Worm (Caenorhabditis elegans) whole organism, L1 larva: Measurements from ENCODE around the gene clec-175.

Source experiments
- C04F5.9 ChIP-seq: sonication (generic microtip); optimal IDR thresholded peaks from 2 replicates; lab custom pipeline; 2016; ENCODE audit warnings: missing genetic modification characterization, missing compliant biosample characterization
- C16A3.4 ChIP-seq: fragments of 150-350 bp; optimal IDR thresholded peaks from 2 replicates; lab custom pipeline; 2014; ENCODE audit warnings: missing biosample characterization, missing genetic modification characterization
- F16B12.6 ChIP-seq: fragments of 150-350 bp; optimal IDR thresholded peaks from 2 replicates; lab custom pipeline; 2014; ENCODE audit warnings: missing biosample characterization, missing genetic modification characterization
- aha-1 ChIP-seq: fragments of 150-350 bp; optimal IDR thresholded peaks from 2 replicates; lab custom pipeline; 2014; ENCODE audit warnings: missing biosample characterization, missing genetic modification characterization
- alr-1 ChIP-seq: fragments of 200-800 bp; sonication (Bioruptor generic); optimal IDR thresholded peaks from 2 replicates; lab custom pipeline; 2018; ENCODE audit warnings: borderline replicate concordance, mild to moderate bottlenecking, missing genetic modification characterization, missing compliant biosample characterization
- aly-2 ChIP-seq: fragments of 150-350 bp; optimal IDR thresholded peaks from 2 replicates; lab custom pipeline; 2014; ENCODE audit warnings: missing biosample characterization, missing genetic modification characterization
- ama-1 ChIP-seq: fragments of 150-350 bp; optimal IDR thresholded peaks from 2 replicates; lab custom pipeline; 2014
- ceh-63 ChIP-seq: fragments of 200-800 bp; sonication (Bioruptor generic); optimal IDR thresholded peaks from 2 replicates; lab custom pipeline; 2018; ENCODE audit warnings: mild to moderate bottlenecking, missing genetic modification characterization, missing compliant biosample characterization
- ceh-90 ChIP-seq: sonication (generic microtip); optimal IDR thresholded peaks from 2 replicates; lab custom pipeline; 2016; ENCODE audit warnings: missing genetic modification characterization, missing compliant biosample characterization
- ces-1 ChIP-seq: fragments of 150-350 bp; optimal IDR thresholded peaks from 2 replicates; lab custom pipeline; 2014; ENCODE audit warnings: missing biosample characterization, missing genetic modification reagents, missing genetic modification characterization
- dsc-1 ChIP-seq: sonication (generic microtip); optimal IDR thresholded peaks from 2 replicates; lab custom pipeline; 2016; ENCODE audit warnings: mild to moderate bottlenecking, missing genetic modification characterization, missing compliant biosample characterization
- egl-13 ChIP-seq: sonication (generic microtip); optimal IDR thresholded peaks from 2 replicates; lab custom pipeline; 2016; ENCODE audit warnings: missing genotype, missing genetic modification reagents, missing genetic modification characterization, missing compliant biosample characterization
- elt-2 ChIP-seq: sonication (generic microtip); optimal IDR thresholded peaks from 2 replicates; lab custom pipeline; 2016; ENCODE audit warnings: missing genetic modification characterization, mild to moderate bottlenecking, inconsistent platforms, missing compliant biosample characterization, missing genetic modification reagents
- ets-5 ChIP-seq: fragments of 200-800 bp; sonication (Bioruptor generic); IDR thresholded peaks from 2 replicates; pipeline ENCODE4 v1.3.6; 2022; ENCODE audit warnings: missing genetic modification characterization, missing compliant biosample characterization
- fkh-4 ChIP-seq: sonication (generic microtip); optimal IDR thresholded peaks from 2 replicates; lab custom pipeline; 2016; ENCODE audit warnings: missing compliant biosample characterization, missing genetic modification characterization, borderline replicate concordance
- fkh-8 ChIP-seq: sonication (generic microtip); optimal IDR thresholded peaks from 2 replicates; lab custom pipeline; 2016; ENCODE audit warnings: mild to moderate bottlenecking, missing genetic modification characterization, missing compliant biosample characterization
- fos-1 ChIP-seq: fragments of 150-350 bp; optimal IDR thresholded peaks from 2 replicates; lab custom pipeline; 2014; ENCODE audit warnings: missing biosample characterization, missing genetic modification characterization
- grh-1 ChIP-seq: fragments of 200-800 bp; sonication (Bioruptor generic); IDR thresholded peaks from 2 replicates; pipeline ENCODE4 v1.3.6; 2022; ENCODE audit warnings: missing genetic modification reagents, missing genetic modification characterization, missing compliant biosample characterization
- hlh-17 ChIP-seq: fragments of 200-800 bp; sonication (Bioruptor generic); optimal IDR thresholded peaks from 2 replicates; lab custom pipeline; 2018; ENCODE audit warnings: missing genetic modification characterization, mild to moderate bottlenecking, missing compliant biosample characterization, moderate library complexity, borderline replicate concordance
- hpl-2 ChIP-seq: fragments of 150-350 bp; optimal IDR thresholded peaks from 2 replicates; lab custom pipeline; 2014; ENCODE audit warnings: missing biosample characterization, missing genetic modification reagents, missing genetic modification characterization
- irx-1 ChIP-seq: sonication (generic microtip); optimal IDR thresholded peaks from 2 replicates; lab custom pipeline; 2016; ENCODE audit warnings: missing genetic modification characterization, missing compliant biosample characterization
- jun-1 ChIP-seq: fragments of 150-350 bp; optimal IDR thresholded peaks from 2 replicates; lab custom pipeline; 2014; ENCODE audit warnings: missing biosample characterization, missing genetic modification reagents, missing genetic modification characterization
- lin-13 ChIP-seq: fragments of 150-350 bp; optimal IDR thresholded peaks from 2 replicates; lab custom pipeline; 2014; ENCODE audit warnings: missing biosample characterization, missing genetic modification reagents, missing genetic modification characterization
- lir-3 ChIP-seq: sonication (generic microtip); optimal IDR thresholded peaks from 2 replicates; lab custom pipeline; 2016; ENCODE audit warnings: mild to moderate bottlenecking, missing genetic modification characterization, moderate library complexity, missing compliant biosample characterization; ENCODE audit not compliant: poor library complexity
- mef-2 ChIP-seq: fragments of 150-350 bp; optimal IDR thresholded peaks from 2 replicates; lab custom pipeline; 2014; ENCODE audit warnings: missing biosample characterization, missing genetic modification characterization
- mep-1 ChIP-seq: fragments of 150-350 bp; optimal IDR thresholded peaks from 2 replicates; lab custom pipeline; 2014; ENCODE audit warnings: missing biosample characterization, missing genetic modification characterization
- nhr-11 ChIP-seq: fragments of 150-350 bp; optimal IDR thresholded peaks from 2 replicates; lab custom pipeline; 2014; ENCODE audit warnings: missing biosample characterization, missing genetic modification characterization
- nhr-12 ChIP-seq: sonication (generic microtip); optimal IDR thresholded peaks from 2 replicates; lab custom pipeline; 2017; ENCODE audit warnings: missing biosample characterization, missing genetic modification characterization
- nhr-19 ChIP-seq: fragments of 200-800 bp; sonication (Bioruptor generic); conservative IDR thresholded peaks from 2 replicates; pipeline ENCODE4 v1.3.6; 2022; ENCODE audit warnings: missing genetic modification characterization, missing compliant biosample characterization
- nhr-237 ChIP-seq: fragments of 150-350 bp; optimal IDR thresholded peaks from 2 replicates; lab custom pipeline; 2014; ENCODE audit warnings: missing biosample characterization, missing genetic modification characterization
- nhr-47 ChIP-seq: sonication (generic microtip); optimal IDR thresholded peaks from 2 replicates; lab custom pipeline; 2016; ENCODE audit warnings: mild to moderate bottlenecking, missing genetic modification characterization, moderate library complexity, missing compliant biosample characterization
- nhr-76 ChIP-seq: sonication (generic microtip); optimal IDR thresholded peaks from 2 replicates; lab custom pipeline; 2017; ENCODE audit warnings: missing biosample characterization, missing genetic modification characterization
- nhr-77 ChIP-seq: fragments of 150-350 bp; optimal IDR thresholded peaks from 2 replicates; lab custom pipeline; 2014; ENCODE audit warnings: missing biosample characterization, missing genetic modification characterization
- nhr-84 ChIP-seq: sonication (generic microtip); optimal IDR thresholded peaks from 2 replicates; lab custom pipeline; 2017; ENCODE audit warnings: missing biosample characterization, missing genetic modification characterization
- nhr-85 ChIP-seq: sonication (generic microtip); peaks from one replicate; lab custom pipeline; 2016; ENCODE audit warnings: missing genetic modification characterization, inconsistent platforms, missing compliant biosample characterization
- nhr-90 ChIP-seq: sonication (generic microtip); optimal IDR thresholded peaks from 2 replicates; lab custom pipeline; 2016; ENCODE audit warnings: mild to moderate bottlenecking, missing genetic modification characterization, missing compliant biosample characterization; ENCODE audit not compliant: poor library complexity
- pag-3 ChIP-seq: sonication (generic microtip); optimal IDR thresholded peaks from 2 replicates; lab custom pipeline; 2017; ENCODE audit warnings: missing genetic modification characterization, mild to moderate bottlenecking, missing compliant biosample characterization, antibody characterized with exemption, borderline replicate concordance; ENCODE audit not compliant: insufficient read depth
- pax-3 ChIP-seq: fragments of 200-800 bp; sonication (Bioruptor generic); optimal IDR thresholded peaks from 2 replicates; lab custom pipeline; 2018; ENCODE audit warnings: mild to moderate bottlenecking, missing genetic modification characterization, moderate library complexity, missing compliant biosample characterization
- rnt-1 ChIP-seq: sonication (generic microtip); optimal IDR thresholded peaks from 2 replicates; lab custom pipeline; 2016; ENCODE audit warnings: mild to moderate bottlenecking, missing genetic modification characterization, moderate library complexity, missing compliant biosample characterization
- sox-4 ChIP-seq: sonication (generic microtip); optimal IDR thresholded peaks from 2 replicates; lab custom pipeline; 2016; ENCODE audit warnings: missing genetic modification characterization, missing compliant biosample characterization
- sptf-1 ChIP-seq: fragments of 150-350 bp; optimal IDR thresholded peaks from 2 replicates; lab custom pipeline; 2014; ENCODE audit warnings: missing biosample characterization, missing genetic modification characterization
- sup-37 ChIP-seq: fragments of 200-800 bp; sonication (Bioruptor generic); optimal IDR thresholded peaks from 2 replicates; lab custom pipeline; 2018; ENCODE audit warnings: mild to moderate bottlenecking, missing genetic modification characterization, missing compliant biosample characterization
- tlp-1 ChIP-seq: fragments of 150-350 bp; optimal IDR thresholded peaks from 2 replicates; lab custom pipeline; 2014; ENCODE audit warnings: missing biosample characterization, missing genetic modification characterization
- unc-62 ChIP-seq: fragments of 150-350 bp; optimal IDR thresholded peaks from 2 replicates; lab custom pipeline; 2014; ENCODE audit warnings: missing biosample characterization, missing genetic modification reagents, missing genetic modification characterization
- unc-98 ChIP-seq: fragments of 200-800 bp; sonication (Bioruptor generic); IDR thresholded peaks from 2 replicates; pipeline ENCODE4 v1.3.6; 2022; ENCODE audit warnings: missing genetic modification characterization, missing compliant biosample characterization
- xbp-1 ChIP-seq: sonication (generic microtip); optimal IDR thresholded peaks from 2 replicates; lab custom pipeline; 2016; ENCODE audit warnings: missing genetic modification characterization, missing compliant biosample characterization
- zag-1 ChIP-seq: fragments of 150-350 bp; optimal IDR thresholded peaks from 2 replicates; lab custom pipeline; 2014; ENCODE audit warnings: missing biosample characterization, missing genetic modification characterization
- zip-4 ChIP-seq: fragments of 200-800 bp; sonication (Bioruptor generic); optimal IDR thresholded peaks from 2 replicates; lab custom pipeline; 2018; ENCODE audit warnings: mild to moderate bottlenecking, missing genetic modification characterization, moderate library complexity, missing compliant biosample characterization
- ztf-11 ChIP-seq, 2 experiments: sonication (generic microtip); optimal IDR thresholded peaks; 2 replicates each; lab custom pipeline; 2016 to 2017; ENCODE audit warnings: missing genetic modification characterization in 2 of 2, missing biosample characterization in 1 of 2, missing compliant biosample characterization in 1 of 2

clec-175 gene

ce11 chrIV:4422029-4422428 is at the start of gene clec-175:
TSS of gene clec-175 (plus strand) at chrIV:4422329.
- TF ChIP-seq nhr-76 (tag; lab: Kevin White, UChicago) (no peak), pax-3 (tag; lab: Kevin White, UChicago) (no peak), unc-62 (GFP tag; lab: Kevin White, UChicago) (no peak), tlp-1 (tag; lab: Kevin White, UChicago) (no peak), mef-2 (tag; lab: Kevin White, UChicago) (no peak), jun-1 (tag; lab: Kevin White, UChicago) (no peak)
- TF ChIP-seq, all 84 proteins: peak for 0

ce11 chrIV:4386351-4386750 is 35.8 kb upstream of the clec-175 start, which contains the start of gene tald-1:
TSS of gene tald-1 (plus strand) at chrIV:4386651.
- TF ChIP-seq xbp-1 (tag; lab: Kevin White, UChicago) = no peak
- TF ChIP-seq elt-2 = peak; percentile 40

DNA sequence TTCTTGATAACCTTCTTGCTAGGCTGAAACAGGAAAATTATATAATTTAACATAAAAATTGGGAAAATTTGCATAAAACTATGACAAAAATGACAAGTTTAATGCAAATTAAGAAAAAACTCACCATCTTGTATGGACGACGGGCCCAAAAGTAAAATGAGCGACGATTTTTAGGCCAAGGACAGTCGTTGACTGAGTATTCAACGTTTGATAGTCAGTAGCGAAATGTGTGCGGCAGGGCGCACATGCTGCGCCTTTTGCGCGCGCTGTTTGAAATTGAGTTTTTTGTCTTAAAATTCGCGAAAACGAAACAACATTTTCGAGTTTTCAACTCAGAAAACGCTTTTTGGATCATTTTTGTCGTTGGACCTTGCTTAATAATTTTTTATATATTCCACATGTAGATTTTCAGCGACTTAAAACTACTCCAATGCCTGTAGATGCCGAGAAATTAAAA is 31.7 kb upstream of the clec-175 start, which contains the start of the genes rpl-7A and set-21:
rpl-7A (minus strand) TSS at position 153 of the 457 bp plus-strand sequence.
set-21 (plus strand) TSS at position 407 of the 457 bp plus-strand sequence.
- TF ChIP-seq lir-3 (tag; lab: Kevin White, UChicago) (peak; percentile 83), fkh-8 (tag; lab: Kevin White, UChicago) (peak; percentile 98), nhr-12 (tag; lab: Kevin White, UChicago) (no peak), nhr-237 (tag; lab: Kevin White, UChicago) (peak; percentile 66), nhr-85 (tag; lab: Kevin White, UChicago) (peak; percentile 98), ceh-90 (tag; lab: Kevin White, UChicago) (peak; percentile 46), grh-1 (peak; percentile 99), nhr-84 (tag; lab: Kevin White, UChicago) (no peak), ces-1 (GFP tag; lab: Kevin White, UChicago) (no peak), lin-13 (GFP tag; lab: Kevin White, UChicago) (peak; percentile 78), C04F5.9 (peak; percentile 90), hlh-17 (GFP tag; lab: Kevin White, UChicago) (no peak), fkh-4 (peak; percentile 61), hpl-2 (GFP tag; lab: Kevin White, UChicago) (peak; percentile 60), nhr-77 (tag; lab: Kevin White, UChicago) (peak; percentile 86), nhr-90 (tag; lab: Kevin White, UChicago) (peak; percentile 96), ets-5 (GFP tag; lab: Robert Waterston, UW) (no peak), zag-1 (tag; lab: Kevin White, UChicago) (no peak), rnt-1 (tag; lab: Kevin White, UChicago) (peak; percentile 97), aha-1 (tag; lab: Kevin White, UChicago) (no peak), sup-37 (GFP tag; lab: Kevin White, UChicago) (peak; percentile 83), nhr-11 (tag; lab: Kevin White, UChicago) (peak; percentile 65), sptf-1 (tag; lab: Kevin White, UChicago) (no peak), xbp-1 (tag; lab: Kevin White, UChicago) (peak; percentile 97), egl-13 (tag; lab: Kevin White, UChicago) (peak; percentile 92), irx-1 (peak; percentile 92), pag-3 (no peak), zip-4 (GFP tag; lab: Kevin White, UChicago) (peak; percentile 88), ama-1 (no peak), alr-1 (tag; lab: Kevin White, UChicago) (no peak), sox-4 (tag; lab: Kevin White, UChicago) (peak; percentile 77), C16A3.4 (tag; lab: Kevin White, UChicago) (peak; percentile 91), mep-1 (tag; lab: Kevin White, UChicago) (peak; percentile 87), F16B12.6 (peak; percentile 77), unc-98 (GFP tag; lab: Robert Waterston, UW) (peak; percentile 93), fos-1 (tag; lab: Kevin White, UChicago) (peak; percentile 75), ceh-63 (peak; percentile 26), nhr-19 (GFP tag; lab: Robert Waterston, UW) (peak; percentile 98), aly-2 (tag; lab: Kevin White, UChicago) (peak; percentile 85), dsc-1 (tag; lab: Kevin White, UChicago) (peak; percentile 94), unc-62 (GFP tag; lab: Kevin White, UChicago) (no peak), ztf-11 (tag; optimal IDR thresholded peaks at IDR 0.05; lab: Kevin White, UChicago) (peak in 1 of 2 experiments; percentile 92), nhr-47 (tag; lab: Kevin White, UChicago) (peak; percentile 98)
